Fruit fly (Drosophila melanogaster) whole organism, wandering third instar larva: Measurements from ENCODE around the gene ago.

Source experiments
- Hr78 ChIP-seq: fragments of >200 bp; optimal IDR thresholded peaks from 2 replicates; lab custom pipeline; 2017; ENCODE audit warnings: missing biosample characterization, missing genetic modification characterization
- Hr83 ChIP-seq: fragments of 200-300 bp; sonication (Bioruptor generic); optimal IDR thresholded peaks from 2 replicates; lab custom pipeline; 2016; ENCODE audit warnings: missing biosample characterization, mild to moderate bottlenecking, missing genetic modification characterization, moderate library complexity; ENCODE audit not compliant: poor library complexity, severe bottlenecking
- Jra ChIP-seq: sonication (Bioruptor generic); optimal IDR thresholded peaks from 2 replicates; lab custom pipeline; 2016; ENCODE audit warnings: missing biosample characterization, missing genetic modification characterization
- Myc ChIP-seq: fragments of >200 bp; optimal IDR thresholded peaks from 2 replicates; lab custom pipeline; 2017
- br ChIP-seq: fragments of 200-800 bp; sonication (Bioruptor generic); optimal IDR thresholded peaks from 2 replicates; lab custom pipeline; 2016; ENCODE audit warnings: missing biosample characterization, missing genetic modification characterization
- ey ChIP-seq: fragments of 200-800 bp; sonication (Bioruptor generic); optimal IDR thresholded peaks from 2 replicates; lab custom pipeline; 2016; ENCODE audit warnings: missing biosample characterization, missing genetic modification characterization
- fru ChIP-seq: fragments of 200-800 bp; sonication (Bioruptor generic); optimal IDR thresholded peaks from 3 replicates; lab custom pipeline; 2016; ENCODE audit warnings: missing biosample characterization, mild to moderate bottlenecking, missing genetic modification characterization
- pan ChIP-seq: fragments of >200 bp; optimal IDR thresholded peaks from 2 replicates; lab custom pipeline; 2017
- sv ChIP-seq: fragments of 200-800 bp; sonication (Bioruptor generic); optimal IDR thresholded peaks from 3 replicates; lab custom pipeline; 2016; ENCODE audit warnings: missing biosample characterization, missing genetic modification characterization
- tai ChIP-seq: sonication (Bioruptor generic); optimal IDR thresholded peaks from 2 replicates; lab custom pipeline; 2016; ENCODE audit warnings: missing biosample characterization, missing genetic modification characterization
- woc ChIP-seq: sonication (Bioruptor generic); optimal IDR thresholded peaks from 2 replicates; lab custom pipeline; 2016; ENCODE audit warnings: missing biosample characterization, mild to moderate bottlenecking, missing genetic modification characterization

dm6 chr3L:4282627-4283026 lies 28.5 kb upstream of the ago start, which contains the start of gene CG11583:
- no peak for TF ChIP-seq Jra (GFP tag; lab: Kevin White, UChicago)
- peak; percentile 57 for TF ChIP-seq Myc
- TF ChIP-seq tai (GFP tag; lab: Kevin White, UChicago) = no peak
- peak; percentile 41 for TF ChIP-seq ey (GFP tag; lab: Kevin White, UChicago)
- no peak for TF ChIP-seq pan
- TF ChIP-seq br (GFP tag; lab: Kevin White, UChicago) = no peak
- no peak for TF ChIP-seq fru (GFP tag; lab: Kevin White, UChicago)
- TF ChIP-seq sv (GFP tag; lab: Kevin White, UChicago) = peak; percentile 9
- no peak for TF ChIP-seq woc (GFP tag; lab: Kevin White, UChicago)
- peak; percentile 70 for TF ChIP-seq Hr83
- TF ChIP-seq Hr78 (GFP tag; lab: Kevin White, UChicago) = no peak
